Worm (Caenorhabditis elegans): ENCODE measurements around the gene tub-1.

The tub-1 gene

ce11 chrII:8193126-8193525 is 36.4 kb upstream of the tub-1 start, which contains the start of gene T05C12.9:
Gene T05C12.9, minus strand, starts transcription at chrII:8193226.
- TF ChIP-seq K02D7.2 (tag; optimal IDR thresholded peaks at IDR 0.05) (no peak), odd-2 (tag; optimal IDR thresholded peaks at IDR 0.05) (no peak), ttx-3 (tag; optimal IDR thresholded peaks at IDR 0.05) (no peak), pha-4 (tag; optimal IDR thresholded peaks at IDR 0.05) (no peak), dmd-4 (tag; optimal IDR thresholded peaks at IDR 0.05; ENCODE audit: borderline replicate concordance) (no peak), mec-3 (tag; optimal IDR thresholded peaks at IDR 0.05; ENCODE audit: borderline replicate concordance) (no peak), zip-5 (tag; optimal IDR thresholded peaks at IDR 0.05) (no peak), madf-2 (tag; optimal IDR thresholded peaks at IDR 0.05) (no peak), hlh-15 (tag; optimal IDR thresholded peaks at IDR 0.05) (no peak), ceh-48 (tag; optimal IDR thresholded peaks at IDR 0.05) (no peak), npax-4 (tag; optimal IDR thresholded peaks at IDR 0.05) (no peak), C08G9.2 (tag; optimal IDR thresholded peaks at IDR 0.05) (no peak), elt-2 (tag; optimal IDR thresholded peaks at IDR 0.05) (no peak), ceh-34 (tag; optimal IDR thresholded peaks at IDR 0.05) (no peak), rnt-1 (tag; optimal IDR thresholded peaks at IDR 0.05) (no peak), ahr-1 (tag; optimal IDR thresholded peaks at IDR 0.05) (no peak), unc-86 (tag; optimal IDR thresholded peaks at IDR 0.05) (no peak), lin-11 (tag; optimal IDR thresholded peaks at IDR 0.05) (no peak), che-1 (tag; optimal IDR thresholded peaks at IDR 0.05) (no peak), Y22D7AL.16 (tag; optimal IDR thresholded peaks at IDR 0.05) (no peak)

ce11 chrII:8190455-8190854 is 33.7 kb upstream of the tub-1 start, which contains the start of gene T05C12.8:
Gene T05C12.8, minus strand, starts transcription at chrII:8190555.
- no peak for TF ChIP-seq ceh-6 (GFP tag; optimal IDR thresholded peaks at IDR 0.05)
- TF ChIP-seq dve-1 (tag; optimal IDR thresholded peaks at IDR 0.05): no peak
- TF ChIP-seq ceh-9 (tag; optimal IDR thresholded peaks at IDR 0.05): no peak
- no peak for TF ChIP-seq pat-9 (tag; optimal IDR thresholded peaks at IDR 0.05)

ce11 chrII:8187516-8187915 is 30.8 kb upstream of the tub-1 start:
- TF ChIP-seq hlh-30 (tag; optimal IDR thresholded peaks at IDR 0.05; ENCODE audit: insufficient read depth) (no peak), tbx-2 (tag; optimal IDR thresholded peaks at IDR 0.05) (no peak), dmd-4 (tag; optimal IDR thresholded peaks at IDR 0.05; ENCODE audit: borderline replicate concordance) (no peak), ets-4 (tag; optimal IDR thresholded peaks at IDR 0.05) (no peak), ref-2 (tag; optimal IDR thresholded peaks at IDR 0.05) (no peak), che-1 (tag; optimal IDR thresholded peaks at IDR 0.05) (no peak), pqm-1 (tag; optimal IDR thresholded peaks at IDR 0.05) (no peak), npax-4 (tag; optimal IDR thresholded peaks at IDR 0.05) (no peak), pha-4 (tag; optimal IDR thresholded peaks at IDR 0.05) (no peak), eyg-1 (tag; optimal IDR thresholded peaks at IDR 0.05) (no peak), sox-2 (GFP tag; IDR thresholded peaks at IDR 0.05) (no peak), rnt-1 (tag; optimal IDR thresholded peaks at IDR 0.05) (no peak), C38D4.7 (GFP tag; optimal IDR thresholded peaks at IDR 0.05) (no peak), ceh-48 (tag; optimal IDR thresholded peaks at IDR 0.05) (no peak), ahr-1 (tag; optimal IDR thresholded peaks at IDR 0.05) (no peak), ceh-30 (tag; optimal IDR thresholded peaks at IDR 0.05) (no peak)

- TF ChIP-seq hlh-30 (tag; optimal IDR thresholded peaks at IDR 0.05; ENCODE audit: insufficient read depth) (peak; percentile 2), sox-2 (GFP tag; IDR thresholded peaks at IDR 0.05) (no peak), ama-1 (optimal IDR thresholded peaks at IDR 0.05) (no peak), F13H6.1 (tag; optimal IDR thresholded peaks at IDR 0.05) (peak; percentile 5), ceh-34 (tag; optimal IDR thresholded peaks at IDR 0.05) (peak; percentile 69), Y22D7AL.16 (tag; optimal IDR thresholded peaks at IDR 0.05) (peak; percentile 28), ceh-30 (tag; optimal IDR thresholded peaks at IDR 0.05) (no peak), ztf-16 (tag; optimal IDR thresholded peaks at IDR 0.05) (no peak), ceh-14 (tag; optimal IDR thresholded peaks at IDR 0.05) (peak; percentile 80), ceh-48 (tag; optimal IDR thresholded peaks at IDR 0.05) (peak; percentile 24), unc-3 (GFP tag; conservative IDR thresholded peaks at IDR 0.05) (no peak), unc-3 (tag; optimal IDR thresholded peaks at IDR 0.05) (no peak), syd-9 (tag; optimal IDR thresholded peaks at IDR 0.05) (no peak), eyg-1 (tag; optimal IDR thresholded peaks at IDR 0.05) (no peak), tbx-2 (tag; optimal IDR thresholded peaks at IDR 0.05) (peak; percentile 69), hlh-13 (GFP tag; optimal IDR thresholded peaks at IDR 0.05) (no peak), pqm-1 (tag; optimal IDR thresholded peaks at IDR 0.05) (no peak), nfya-1 (tag; optimal IDR thresholded peaks at IDR 0.05) (peak; percentile 94), rnt-1 (tag; optimal IDR thresholded peaks at IDR 0.05) (peak; percentile 69), ceh-18 (tag; optimal IDR thresholded peaks at IDR 0.05) (peak; percentile 92), unc-42 (tag; optimal IDR thresholded peaks at IDR 0.05) (peak; percentile 84), npax-4 (tag; optimal IDR thresholded peaks at IDR 0.05) (no peak), fax-1 (tag; optimal IDR thresholded peaks at IDR 0.05) (peak; percentile 31), K02D7.2 (tag; optimal IDR thresholded peaks at IDR 0.05) (no peak), ets-4 (tag; optimal IDR thresholded peaks at IDR 0.05) (peak; percentile 12), unc-55 (GFP tag; optimal IDR thresholded peaks at IDR 0.05) (peak; percentile 86)
These were observed 28.3 kb upstream of the tub-1 start, which contains the start of the genes mig-5 and cct-1 for ce11 chrII:8185016-8185493. Gene mig-5, minus strand, starts transcription at chrII:8185023. Gene cct-1, plus strand, starts transcription at chrII:8185443.

Measured in whole organism, late embryonic.